Worm (Caenorhabditis elegans) whole organism, L1 larva: ENCODE data around the gene fzr-1.

Source experiments
- alr-1 ChIP-seq: fragments of 200-800 bp; sonication (Bioruptor generic); optimal IDR thresholded peaks from 2 replicates; lab custom pipeline; 2018; ENCODE audit warnings: borderline replicate concordance, mild to moderate bottlenecking, missing genetic modification characterization, missing compliant biosample characterization
- ama-1 ChIP-seq: fragments of 150-350 bp; optimal IDR thresholded peaks from 2 replicates; lab custom pipeline; 2014
- ceh-8 ChIP-seq: fragments of 200-800 bp; sonication (Bioruptor generic); optimal IDR thresholded peaks from 2 replicates; lab custom pipeline; 2018; ENCODE audit warnings: mild to moderate bottlenecking, missing genetic modification characterization, moderate library complexity, missing compliant biosample characterization
- ceh-88 ChIP-seq: fragments of 200-800 bp; sonication (Bioruptor generic); IDR thresholded peaks from 2 replicates; pipeline ENCODE4 v1.3.6; 2022; ENCODE audit warnings: missing genetic modification characterization, missing compliant biosample characterization
- ces-1 ChIP-seq: fragments of 150-350 bp; optimal IDR thresholded peaks from 2 replicates; lab custom pipeline; 2014; ENCODE audit warnings: missing biosample characterization, missing genetic modification reagents, missing genetic modification characterization
- dpl-1 ChIP-seq, 3 experiments: fragments of 150-350 bp in 2 of 3; sonication (generic microtip) in 1 of 3; optimal IDR thresholded peaks; 2 replicates each; lab custom pipeline; 2014 to 2017; ENCODE audit warnings: missing biosample characterization in 3 of 3, missing genetic modification characterization in 3 of 3, missing genetic modification reagents in 3 of 3
- dsc-1 ChIP-seq: sonication (generic microtip); optimal IDR thresholded peaks from 2 replicates; lab custom pipeline; 2016; ENCODE audit warnings: mild to moderate bottlenecking, missing genetic modification characterization, missing compliant biosample characterization
- egl-13 ChIP-seq: sonication (generic microtip); optimal IDR thresholded peaks from 2 replicates; lab custom pipeline; 2016; ENCODE audit warnings: missing genotype, missing genetic modification reagents, missing genetic modification characterization, missing compliant biosample characterization
- egl-27 ChIP-seq, 2 experiments: fragments of 150-350 bp in 1 of 2; sonication (generic microtip); optimal IDR thresholded peaks; 3 replicates each; lab custom pipeline; 2017 to 2018; ENCODE audit warnings: missing biosample characterization in 2 of 2, missing genetic modification characterization in 2 of 2, missing genetic modification reagents in 2 of 2
- elt-2 ChIP-seq: sonication (generic microtip); optimal IDR thresholded peaks from 2 replicates; lab custom pipeline; 2016; ENCODE audit warnings: missing genetic modification characterization, mild to moderate bottlenecking, inconsistent platforms, missing compliant biosample characterization, missing genetic modification reagents
- elt-3 ChIP-seq, 6 experiments: fragments of 150-350 bp in 1 of 6; sonication (generic microtip); optimal IDR thresholded peaks; 2 replicates each; lab custom pipeline; 2017 to 2018; ENCODE audit warnings: missing biosample characterization in 6 of 6, missing genetic modification characterization in 6 of 6, inconsistent platforms in 1 of 6
- ets-5 ChIP-seq: fragments of 200-800 bp; sonication (Bioruptor generic); IDR thresholded peaks from 2 replicates; pipeline ENCODE4 v1.3.6; 2022; ENCODE audit warnings: missing genetic modification characterization, missing compliant biosample characterization
- fkh-4 ChIP-seq: sonication (generic microtip); optimal IDR thresholded peaks from 2 replicates; lab custom pipeline; 2016; ENCODE audit warnings: missing compliant biosample characterization, missing genetic modification characterization, borderline replicate concordance
- fos-1 ChIP-seq: fragments of 150-350 bp; optimal IDR thresholded peaks from 2 replicates; lab custom pipeline; 2014; ENCODE audit warnings: missing biosample characterization, missing genetic modification characterization
- hlh-17 ChIP-seq: fragments of 200-800 bp; sonication (Bioruptor generic); optimal IDR thresholded peaks from 2 replicates; lab custom pipeline; 2018; ENCODE audit warnings: missing genetic modification characterization, mild to moderate bottlenecking, missing compliant biosample characterization, moderate library complexity, borderline replicate concordance
- hpl-2 ChIP-seq: fragments of 150-350 bp; optimal IDR thresholded peaks from 2 replicates; lab custom pipeline; 2014; ENCODE audit warnings: missing biosample characterization, missing genetic modification reagents, missing genetic modification characterization
- irx-1 ChIP-seq: sonication (generic microtip); optimal IDR thresholded peaks from 2 replicates; lab custom pipeline; 2016; ENCODE audit warnings: missing genetic modification characterization, missing compliant biosample characterization
- isw-1 ChIP-seq: fragments of 200-800 bp; sonication (Bioruptor generic); IDR thresholded peaks from 2 replicates; pipeline ENCODE4 v1.3.6; 2022; ENCODE audit warnings: missing genetic modification characterization, missing compliant biosample characterization
- jun-1 ChIP-seq: fragments of 150-350 bp; optimal IDR thresholded peaks from 2 replicates; lab custom pipeline; 2014; ENCODE audit warnings: missing biosample characterization, missing genetic modification reagents, missing genetic modification characterization
- lin-13 ChIP-seq: fragments of 150-350 bp; optimal IDR thresholded peaks from 2 replicates; lab custom pipeline; 2014; ENCODE audit warnings: missing biosample characterization, missing genetic modification reagents, missing genetic modification characterization
- lin-14 ChIP-seq: fragments of 200-800 bp; sonication (Bioruptor generic); optimal IDR thresholded peaks from 2 replicates; lab custom pipeline; 2018; ENCODE audit warnings: mild to moderate bottlenecking, missing genetic modification characterization, moderate library complexity, missing compliant biosample characterization
- lsy-2 ChIP-seq, 2 experiments: fragments of 150-350 bp; optimal IDR thresholded peaks; 2 replicates each; lab custom pipeline; 2014; ENCODE audit warnings: missing biosample characterization in 2 of 2, missing genetic modification characterization in 2 of 2
- mdl-1 ChIP-seq, 2 experiments: fragments of 150-350 bp; optimal IDR thresholded peaks; 2 replicates each; lab custom pipeline; 2014 to 2017; ENCODE audit warnings: missing biosample characterization in 2 of 2, missing genetic modification characterization in 2 of 2, inconsistent platforms in 1 of 2
- mef-2 ChIP-seq: fragments of 150-350 bp; optimal IDR thresholded peaks from 2 replicates; lab custom pipeline; 2014; ENCODE audit warnings: missing biosample characterization, missing genetic modification characterization
- mep-1 ChIP-seq: fragments of 150-350 bp; optimal IDR thresholded peaks from 2 replicates; lab custom pipeline; 2014; ENCODE audit warnings: missing biosample characterization, missing genetic modification characterization
- nhr-11 ChIP-seq: fragments of 150-350 bp; optimal IDR thresholded peaks from 2 replicates; lab custom pipeline; 2014; ENCODE audit warnings: missing biosample characterization, missing genetic modification characterization
- nhr-12 ChIP-seq: sonication (generic microtip); optimal IDR thresholded peaks from 2 replicates; lab custom pipeline; 2017; ENCODE audit warnings: missing biosample characterization, missing genetic modification characterization
- nhr-19 ChIP-seq: fragments of 200-800 bp; sonication (Bioruptor generic); conservative IDR thresholded peaks from 2 replicates; pipeline ENCODE4 v1.3.6; 2022; ENCODE audit warnings: missing genetic modification characterization, missing compliant biosample characterization
- nhr-20 ChIP-seq: sonication (generic microtip); optimal IDR thresholded peaks from 2 replicates; lab custom pipeline; 2016; ENCODE audit warnings: mild to moderate bottlenecking, missing genetic modification characterization, missing compliant biosample characterization
- nhr-28 ChIP-seq: fragments of 150-350 bp; optimal IDR thresholded peaks from 2 replicates; lab custom pipeline; 2014; ENCODE audit warnings: missing biosample characterization, missing genetic modification characterization
- nhr-71 ChIP-seq: sonication (generic microtip); optimal IDR thresholded peaks from 2 replicates; lab custom pipeline; 2016; ENCODE audit warnings: mild to moderate bottlenecking, missing genetic modification characterization, moderate library complexity, missing compliant biosample characterization
- nhr-85 ChIP-seq: sonication (generic microtip); peaks from one replicate; lab custom pipeline; 2016; ENCODE audit warnings: missing genetic modification characterization, inconsistent platforms, missing compliant biosample characterization
- nhr-90 ChIP-seq: sonication (generic microtip); optimal IDR thresholded peaks from 2 replicates; lab custom pipeline; 2016; ENCODE audit warnings: mild to moderate bottlenecking, missing genetic modification characterization, missing compliant biosample characterization; ENCODE audit not compliant: poor library complexity
- pqm-1 ChIP-seq: sonication (generic microtip); optimal IDR thresholded peaks from 3 replicates; lab custom pipeline; 2017; ENCODE audit warnings: missing biosample characterization, missing genetic modification characterization
- rnt-1 ChIP-seq: sonication (generic microtip); optimal IDR thresholded peaks from 2 replicates; lab custom pipeline; 2016; ENCODE audit warnings: mild to moderate bottlenecking, missing genetic modification characterization, moderate library complexity, missing compliant biosample characterization
- skn-1 ChIP-seq: fragments of 150-350 bp; optimal IDR thresholded peaks from 2 replicates; lab custom pipeline; 2014; ENCODE audit warnings: missing biosample characterization, missing genetic modification characterization
- snu-23 ChIP-seq: sonication (generic microtip); optimal IDR thresholded peaks from 2 replicates; lab custom pipeline; 2016; ENCODE audit warnings: missing genetic modification characterization, missing compliant biosample characterization
- sox-4 ChIP-seq: sonication (generic microtip); optimal IDR thresholded peaks from 2 replicates; lab custom pipeline; 2016; ENCODE audit warnings: missing genetic modification characterization, missing compliant biosample characterization
- sptf-1 ChIP-seq: fragments of 150-350 bp; optimal IDR thresholded peaks from 2 replicates; lab custom pipeline; 2014; ENCODE audit warnings: missing biosample characterization, missing genetic modification characterization
- sup-37 ChIP-seq: fragments of 200-800 bp; sonication (Bioruptor generic); optimal IDR thresholded peaks from 2 replicates; lab custom pipeline; 2018; ENCODE audit warnings: mild to moderate bottlenecking, missing genetic modification characterization, missing compliant biosample characterization
- tbx-2 ChIP-seq: sonication (generic microtip); optimal IDR thresholded peaks from 2 replicates; lab custom pipeline; 2016; ENCODE audit warnings: missing genetic modification characterization, missing compliant biosample characterization
- unc-86 ChIP-seq: sonication (generic microtip); optimal IDR thresholded peaks from 2 replicates; lab custom pipeline; 2016; ENCODE audit warnings: missing genetic modification characterization, missing compliant biosample characterization
- unc-98 ChIP-seq: fragments of 200-800 bp; sonication (Bioruptor generic); IDR thresholded peaks from 2 replicates; pipeline ENCODE4 v1.3.6; 2022; ENCODE audit warnings: missing genetic modification characterization, missing compliant biosample characterization
- vab-15 ChIP-seq: sonication (generic microtip); optimal IDR thresholded peaks from 2 replicates; lab custom pipeline; 2017; ENCODE audit warnings: missing genotype, mild to moderate bottlenecking, missing genetic modification characterization, missing compliant biosample characterization
- xbp-1 ChIP-seq: sonication (generic microtip); optimal IDR thresholded peaks from 2 replicates; lab custom pipeline; 2016; ENCODE audit warnings: missing genetic modification characterization, missing compliant biosample characterization
- zip-4 ChIP-seq: fragments of 200-800 bp; sonication (Bioruptor generic); optimal IDR thresholded peaks from 2 replicates; lab custom pipeline; 2018; ENCODE audit warnings: mild to moderate bottlenecking, missing genetic modification characterization, moderate library complexity, missing compliant biosample characterization
- ztf-4 ChIP-seq: fragments of 150-350 bp; optimal IDR thresholded peaks from 2 replicates; lab custom pipeline; 2014; ENCODE audit warnings: missing biosample characterization, missing genetic modification characterization

fzr-1 gene

DNA sequence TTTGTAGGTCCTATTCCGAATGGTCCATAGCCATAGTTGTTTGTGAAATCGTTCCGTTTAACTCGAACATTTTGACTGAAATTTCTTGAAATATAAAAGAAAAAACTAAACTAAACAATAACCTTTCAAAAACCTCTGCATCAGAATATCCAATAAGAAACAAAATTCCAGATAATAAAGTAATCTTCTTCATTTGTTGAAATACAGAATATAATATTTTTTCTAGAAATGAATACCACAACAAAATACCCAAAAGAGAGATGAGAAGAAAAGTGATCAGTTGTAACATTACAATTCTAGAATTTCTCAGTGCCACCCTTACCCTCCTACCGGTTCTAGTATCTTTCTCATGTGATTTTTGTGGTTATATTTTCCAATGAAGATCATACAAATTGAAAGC, 9.4 kb upstream of the fzr-1 start, which contains the start of gene ZK1307.2:
Gene ZK1307.2 (minus strand): TSS at position 274 of the 400 bp plus-strand sequence.
- no peak for TF ChIP-seq sup-37
- TF ChIP-seq hlh-17 = no peak
- no peak for TF ChIP-seq lin-13 (GFP tag; lab: Kevin White, UChicago)
- no peak for TF ChIP-seq rnt-1
- TF ChIP-seq elt-2 (tag; lab: Kevin White, UChicago) = no peak
- no peak for TF ChIP-seq vab-15
- no peak for TF ChIP-seq snu-23 (GFP tag; lab: Kevin White, UChicago)
- no peak for TF ChIP-seq ces-1 (GFP tag; lab: Kevin White, UChicago)
- no peak for TF ChIP-seq mdl-1 (tag; optimal IDR thresholded peaks at IDR 0.05; lab: Kevin White, UChicago)
- no peak for TF ChIP-seq mef-2 (tag; lab: Kevin White, UChicago)
- no peak for TF ChIP-seq fos-1
- TF ChIP-seq tbx-2 (tag; lab: Kevin White, UChicago) = no peak
- no peak for TF ChIP-seq fkh-4
- TF ChIP-seq ceh-88 = no peak
- TF ChIP-seq jun-1 (tag; lab: Kevin White, UChicago) = no peak
- TF ChIP-seq egl-27 (tag; optimal IDR thresholded peaks at IDR 0.05; lab: Kevin White, UChicago) = no peak
- TF ChIP-seq ama-1 (lab: Kevin White, UChicago) = no peak
- no peak for TF ChIP-seq dsc-1 (tag; lab: Kevin White, UChicago)
- TF ChIP-seq nhr-28 (tag; lab: Kevin White, UChicago) = no peak
- no peak for TF ChIP-seq skn-1 (tag; lab: Kevin White, UChicago)

- TF ChIP-seq lin-14 (GFP tag; lab: Kevin White, UChicago) = no peak
- no peak for TF ChIP-seq tbx-2 (tag; lab: Kevin White, UChicago)
- TF ChIP-seq ceh-88 = no peak
- TF ChIP-seq sox-4 (tag; lab: Kevin White, UChicago) = no peak
- no peak for TF ChIP-seq egl-13
- TF ChIP-seq fos-1 = no peak
- no peak for TF ChIP-seq lsy-2 (tag; optimal IDR thresholded peaks at IDR 0.05; lab: Kevin White, UChicago)
- no peak for TF ChIP-seq hpl-2 (GFP tag; lab: Kevin White, UChicago)
- TF ChIP-seq nhr-11 (tag; lab: Kevin White, UChicago) = no peak
- TF ChIP-seq xbp-1 = no peak
- no peak for TF ChIP-seq nhr-71 (tag; lab: Kevin White, UChicago)
Observed at ce11 chrII:9652919-9653318, 8.7 kb upstream of the fzr-1 start, which contains the start of gene ZK1307.3. TSS of gene ZK1307.3 (minus strand) at chrII:9653019.

- TF ChIP-seq nhr-90 (tag; lab: Kevin White, UChicago) (no peak), isw-1 (no peak), nhr-19 (GFP tag; lab: Robert Waterston, UW) (no peak), irx-1 (tag; lab: Kevin White, UChicago) (no peak), nhr-20 (tag; lab: Kevin White, UChicago) (no peak), mef-2 (tag; lab: Kevin White, UChicago) (no peak), elt-2 (tag; lab: Kevin White, UChicago) (no peak), ceh-88 (no peak), nhr-85 (tag; lab: Kevin White, UChicago) (no peak), mdl-1 (tag; optimal IDR thresholded peaks at IDR 0.05; lab: Kevin White, UChicago) (no peak), fkh-4 (no peak)
Observed at ce11 chrII:9651700-9652099, 7.4 kb upstream of the fzr-1 start, which contains the start of gene ZK1307.4. TSS of gene ZK1307.4 (minus strand) at chrII:9651800.

DNA sequence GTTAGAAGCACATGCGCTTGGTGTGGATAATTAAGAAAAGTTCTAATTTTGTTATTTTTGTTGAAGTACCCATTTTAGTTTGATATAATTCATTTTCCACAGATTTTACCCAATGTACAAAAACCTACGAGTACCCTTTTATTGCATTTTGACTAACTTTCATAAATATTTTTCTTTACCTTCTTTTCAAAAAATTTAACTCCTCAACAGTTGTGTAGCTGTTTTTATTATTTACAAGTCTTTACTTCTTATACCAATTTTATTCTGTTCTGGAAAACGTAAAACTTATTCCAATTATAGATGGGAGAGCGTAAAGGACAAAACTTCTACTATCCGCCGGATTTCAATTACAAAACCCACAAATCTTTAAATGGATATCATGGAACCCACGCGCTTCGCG, 4.9 kb upstream of the fzr-1 start, which contains the start of gene ZK1307.9:
Gene ZK1307.9 (plus strand): TSS at position 301 of the 400 bp plus-strand sequence.
- TF ChIP-seq alr-1 (tag; lab: Kevin White, UChicago) (no peak), elt-3 (tag; optimal IDR thresholded peaks at IDR 0.05; lab: Kevin White, UChicago) (no peak), zip-4 (GFP tag; lab: Kevin White, UChicago) (no peak), nhr-12 (tag; lab: Kevin White, UChicago) (no peak), ets-5 (GFP tag; lab: Robert Waterston, UW) (no peak), dpl-1 (GFP tag; optimal IDR thresholded peaks at IDR 0.05; lab: Kevin White, UChicago) (no peak), unc-86 (no peak), rnt-1 (no peak), ztf-4 (no peak), nhr-28 (tag; lab: Kevin White, UChicago) (no peak), nhr-11 (tag; lab: Kevin White, UChicago) (no peak), lin-14 (GFP tag; lab: Kevin White, UChicago) (no peak), unc-98 (GFP tag; lab: Robert Waterston, UW) (no peak), lsy-2 (tag; optimal IDR thresholded peaks at IDR 0.05; lab: Kevin White, UChicago) (no peak), mep-1 (tag; lab: Kevin White, UChicago) (no peak), ceh-8 (GFP tag; lab: Kevin White, UChicago) (no peak), egl-27 (tag; optimal IDR thresholded peaks at IDR 0.05; lab: Kevin White, UChicago) (no peak), skn-1 (tag; lab: Kevin White, UChicago) (no peak), sptf-1 (tag; lab: Kevin White, UChicago) (no peak), pqm-1 (tag; lab: Kevin White, UChicago) (no peak)
